Worm (Caenorhabditis elegans): ENCODE results near the gene str-190.

The str-190 gene

ce11 chrV:7495189-7495588 lies 16.9 kb upstream of the str-190 start, which contains the start of gene srbc-11:
Gene srbc-11, minus strand, starts transcription at chrV:7495289.
- TF ChIP-seq dao-5 (tag; optimal IDR thresholded peaks at IDR 0.05), result no peak
- no peak for TF ChIP-seq W03F9.2 (tag; optimal IDR thresholded peaks at IDR 0.05)
- TF ChIP-seq him-1 (tag; optimal IDR thresholded peaks at IDR 0.05), result no peak

DNA sequence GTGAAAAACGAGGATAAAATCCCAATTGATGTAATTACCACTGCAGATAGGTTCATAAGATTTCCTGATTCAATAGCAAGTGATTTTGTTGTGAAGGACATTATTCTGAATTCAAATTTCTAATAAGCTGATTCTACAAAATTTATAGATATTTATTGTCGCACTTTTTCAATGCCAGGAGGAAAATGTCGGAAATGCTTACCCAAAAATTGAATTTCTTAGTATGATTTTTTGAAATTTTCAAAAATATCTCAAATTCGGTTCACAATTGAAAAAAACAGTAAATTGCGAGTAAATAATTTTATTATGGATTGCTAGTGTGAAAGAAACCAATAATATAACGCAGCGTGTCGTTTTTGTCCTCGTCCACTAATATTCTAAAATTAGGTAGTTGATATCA lies 14.6 kb upstream of the str-190 start, which contains the start of gene srbc-10:
TSS of gene srbc-10 (minus strand) at position 101 of the 400 bp plus-strand sequence.
- no peak for TF ChIP-seq dao-5 (tag; optimal IDR thresholded peaks at IDR 0.05)
- no peak for TF ChIP-seq W03F9.2 (tag; optimal IDR thresholded peaks at IDR 0.05)
- TF ChIP-seq him-1 (tag; optimal IDR thresholded peaks at IDR 0.05), result no peak

ce11 chrV:7490340-7490739 lies 12.0 kb upstream of the str-190 start, which contains the start of gene srbc-9:
Gene srbc-9, minus strand, starts transcription at chrV:7490440.
- TF ChIP-seq dao-5 (tag; optimal IDR thresholded peaks at IDR 0.05) (no peak), him-1 (tag; optimal IDR thresholded peaks at IDR 0.05) (no peak), W03F9.2 (tag; optimal IDR thresholded peaks at IDR 0.05) (no peak)

DNA sequence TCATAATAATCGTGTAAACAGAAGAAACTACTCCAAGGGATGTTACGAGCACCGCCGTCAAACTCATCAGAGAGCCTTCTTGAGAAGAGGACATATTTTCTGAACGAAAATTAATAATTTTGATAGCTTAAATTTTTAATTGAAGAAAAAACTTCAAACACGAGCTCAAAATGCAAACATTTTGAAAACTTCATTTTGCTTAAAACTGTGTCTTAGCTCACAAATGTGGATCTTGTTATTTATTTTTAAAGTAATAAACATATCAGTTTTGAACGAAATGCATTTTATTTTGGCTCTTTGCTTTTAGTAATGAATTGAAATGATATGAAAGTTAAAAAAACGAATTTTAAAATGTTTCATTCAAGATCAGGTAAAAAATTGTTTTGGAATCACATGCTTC lies 9.2 kb upstream of the str-190 start, which contains the start of gene srbc-7:
TSS of gene srbc-7 (minus strand) at position 101 of the 400 bp plus-strand sequence.
- no peak for TF ChIP-seq him-1 (tag; optimal IDR thresholded peaks at IDR 0.05)
- no peak for TF ChIP-seq W03F9.2 (tag; optimal IDR thresholded peaks at IDR 0.05)
- no peak for TF ChIP-seq dao-5 (tag; optimal IDR thresholded peaks at IDR 0.05)

- no peak for TF ChIP-seq W03F9.2 (tag; optimal IDR thresholded peaks at IDR 0.05)
- no peak for TF ChIP-seq dao-5 (tag; optimal IDR thresholded peaks at IDR 0.05)
- TF ChIP-seq him-1 (tag; optimal IDR thresholded peaks at IDR 0.05), result no peak
These were observed 6.7 kb upstream of the str-190 start, which contains the start of gene srbc-8 for ce11 chrV:7485000-7485399. Gene srbc-8, minus strand, starts transcription at chrV:7485100.

ce11 chrV:7480949-7481348 lies 2.6 kb upstream of the str-190 start, which contains the start of gene C18B10.6:
Gene C18B10.6, minus strand, starts transcription at chrV:7481049.
- TF ChIP-seq W03F9.2 (tag; optimal IDR thresholded peaks at IDR 0.05) (no peak), dao-5 (tag; optimal IDR thresholded peaks at IDR 0.05) (no peak), him-1 (tag; optimal IDR thresholded peaks at IDR 0.05) (no peak)

- TF ChIP-seq W03F9.2 (tag; optimal IDR thresholded peaks at IDR 0.05) (no peak), him-1 (tag; optimal IDR thresholded peaks at IDR 0.05) (no peak), dao-5 (tag; optimal IDR thresholded peaks at IDR 0.05) (no peak)
These were observed 1.5 kb downstream of the str-190 start, which contains the start of gene srh-125 for ce11 chrV:7476766-7477165. Gene srh-125, minus strand, starts transcription at chrV:7476866.

- no peak for TF ChIP-seq him-1 (tag; optimal IDR thresholded peaks at IDR 0.05)
- TF ChIP-seq dao-5 (tag; optimal IDR thresholded peaks at IDR 0.05), result no peak
- no peak for TF ChIP-seq W03F9.2 (tag; optimal IDR thresholded peaks at IDR 0.05)
These were observed 5.5 kb downstream of the str-190 start, which contains the start of gene str-28 for ce11 chrV:7472815-7473214. Gene str-28, minus strand, starts transcription at chrV:7472915.

- TF ChIP-seq W03F9.2 (tag; optimal IDR thresholded peaks at IDR 0.05), result no peak
These were observed 12.8 kb downstream of the str-190 start, which contains the start of gene F25E5.1 for ce11 chrV:7465509-7465908. Gene F25E5.1, plus strand, starts transcription at chrV:7465884.

DNA sequence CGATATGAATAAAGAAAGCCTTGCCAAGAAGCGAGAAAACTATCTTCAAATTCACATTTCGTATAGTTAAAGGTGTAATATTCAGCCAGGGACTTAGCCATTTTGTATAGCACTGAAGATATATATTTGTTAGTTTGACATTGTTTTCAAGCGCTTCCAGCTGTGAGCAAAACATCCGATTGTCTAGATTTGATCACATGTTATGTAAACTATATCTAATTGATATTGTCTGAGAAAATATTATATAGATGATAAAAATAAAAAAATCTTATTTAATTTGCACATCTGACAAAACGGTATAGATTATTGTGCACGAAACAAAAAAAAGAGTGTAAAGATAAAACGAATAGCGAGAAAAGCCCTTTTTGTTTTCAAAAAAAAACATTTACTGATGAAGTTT lies 13.6 kb downstream of the str-190 start, which contains the start of gene srh-89:
TSS of gene srh-89 (minus strand) at position 101 of the 400 bp plus-strand sequence.
- TF ChIP-seq W03F9.2 (tag; optimal IDR thresholded peaks at IDR 0.05), result no peak
- TF ChIP-seq him-1 (tag; optimal IDR thresholded peaks at IDR 0.05), result no peak
- TF ChIP-seq dao-5 (tag; optimal IDR thresholded peaks at IDR 0.05), result no peak

ce11 chrV:7460898-7461297 lies 17.4 kb downstream of the str-190 start, which contains the start of gene srh-92:
Gene srh-92, minus strand, starts transcription at chrV:7460998.
- TF ChIP-seq him-1 (tag; optimal IDR thresholded peaks at IDR 0.05) (no peak), W03F9.2 (tag; optimal IDR thresholded peaks at IDR 0.05) (no peak), dao-5 (tag; optimal IDR thresholded peaks at IDR 0.05) (no peak)

- no peak for TF ChIP-seq dao-5 (tag; optimal IDR thresholded peaks at IDR 0.05)
These were observed 23.3 kb downstream of the str-190 start, which contains the start of gene F25E5.2 for ce11 chrV:7455008-7455407. Gene F25E5.2, plus strand, starts transcription at chrV:7455308.

- TF ChIP-seq dao-5 (tag; optimal IDR thresholded peaks at IDR 0.05), result no peak
- TF ChIP-seq him-1 (tag; optimal IDR thresholded peaks at IDR 0.05), result no peak
- TF ChIP-seq W03F9.2 (tag; optimal IDR thresholded peaks at IDR 0.05), result no peak
These were observed 24.1 kb downstream of the str-190 start, which contains the start of gene try-8 for ce11 chrV:7454236-7454635. Gene try-8, minus strand, starts transcription at chrV:7454336.

DNA sequence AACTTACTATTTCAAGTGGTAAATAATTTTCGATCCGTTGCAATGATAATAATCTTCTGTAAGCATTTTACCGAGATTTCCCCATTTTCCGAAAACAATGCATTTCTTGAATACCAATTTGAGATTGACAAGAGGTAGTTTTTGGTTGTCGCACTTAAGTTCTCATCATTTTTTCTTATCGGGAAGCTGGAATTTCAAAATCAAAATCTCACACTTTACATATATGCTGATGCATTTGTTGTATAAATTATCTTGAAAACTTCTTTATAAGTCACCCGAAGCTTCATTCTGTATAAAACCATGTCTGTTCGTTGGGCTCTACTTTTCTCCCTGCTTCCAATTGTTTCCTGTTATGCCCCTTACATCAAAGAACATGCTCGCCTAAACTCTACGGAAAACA lies 26.9 kb downstream of the str-190 start, which contains the start of gene try-11:
TSS of gene try-11 (plus strand) at position 301 of the 400 bp plus-strand sequence.
- TF ChIP-seq him-1 (tag; optimal IDR thresholded peaks at IDR 0.05) (no peak), dao-5 (tag; optimal IDR thresholded peaks at IDR 0.05) (no peak), W03F9.2 (tag; optimal IDR thresholded peaks at IDR 0.05) (no peak)

Data from whole organism, L4/young adult.